Worm (Caenorhabditis elegans) whole organism, L1 larva: ENCODE results near the gene srxa-10.

Experiments used
- dpl-1 ChIP-seq, 3 experiments: fragments of 150-350 bp in 2 of 3; sonication (generic microtip) in 1 of 3; optimal IDR thresholded peaks; 2 replicates each; lab custom pipeline; 2014 to 2017; ENCODE audit warnings: missing biosample characterization in 3 of 3, missing genetic modification characterization in 3 of 3, missing genetic modification reagents in 3 of 3
- efl-1 ChIP-seq, 4 experiments: fragments of 150-350 bp; optimal IDR thresholded peaks in 3 of 4; peaks in 1 of 4; 1 replicate in 1 of 4; 2 replicates in 3 of 4; lab custom pipeline; 2014; ENCODE audit warnings: missing biosample characterization in 2 of 4, missing genetic modification characterization in 2 of 4, missing genetic modification reagents in 2 of 4
- elt-3 ChIP-seq, 6 experiments: fragments of 150-350 bp in 1 of 6; sonication (generic microtip); optimal IDR thresholded peaks; 2 replicates each; lab custom pipeline; 2017 to 2018; ENCODE audit warnings: missing biosample characterization in 6 of 6, missing genetic modification characterization in 6 of 6, inconsistent platforms in 1 of 6
- lin-39 ChIP-seq: fragments of 150-350 bp; optimal IDR thresholded peaks from 2 replicates; lab custom pipeline; 2014; ENCODE audit warnings: missing biosample characterization, missing genetic modification reagents, missing genetic modification characterization
- nhr-19 ChIP-seq: fragments of 200-800 bp; sonication (Bioruptor generic); conservative IDR thresholded peaks from 2 replicates; pipeline ENCODE4 v1.3.6; 2022; ENCODE audit warnings: missing genetic modification characterization, missing compliant biosample characterization
- nhr-76 ChIP-seq: sonication (generic microtip); optimal IDR thresholded peaks from 2 replicates; lab custom pipeline; 2017; ENCODE audit warnings: missing biosample characterization, missing genetic modification characterization
- ztf-11 ChIP-seq, 2 experiments: sonication (generic microtip); optimal IDR thresholded peaks; 2 replicates each; lab custom pipeline; 2016 to 2017; ENCODE audit warnings: missing genetic modification characterization in 2 of 2, missing biosample characterization in 1 of 2, missing compliant biosample characterization in 1 of 2

DNA sequence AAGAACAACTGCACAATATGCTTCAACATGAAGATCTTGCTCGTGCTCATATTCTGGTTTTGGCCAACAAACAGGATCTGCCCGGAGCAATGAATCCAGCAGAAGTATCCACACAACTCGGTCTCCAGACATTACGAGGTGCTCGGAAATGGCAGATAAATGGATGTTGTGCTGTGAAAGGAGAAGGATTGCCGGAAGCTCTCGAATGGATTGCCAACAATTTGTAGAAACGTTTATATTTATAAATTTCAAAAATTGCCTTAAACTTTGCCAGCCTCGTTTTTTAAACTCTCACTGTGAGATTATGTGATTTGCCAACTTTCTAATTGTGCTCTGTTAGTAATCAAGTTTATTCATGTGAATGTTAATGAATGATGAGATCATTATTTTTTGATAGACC, 27.4 kb upstream of the srxa-10 start:
- no peak for TF ChIP-seq nhr-76 (tag; lab: Kevin White, UChicago)
- no peak for TF ChIP-seq lin-39 (tag; lab: Kevin White, UChicago)
- TF ChIP-seq nhr-19 (GFP tag; lab: Robert Waterston, UW): no peak
- TF ChIP-seq dpl-1 (GFP tag; optimal IDR thresholded peaks at IDR 0.05; lab: Kevin White, UChicago): no peak
- TF ChIP-seq efl-1 (optimal IDR thresholded peaks at IDR 0.05; lab: Kevin White, UChicago): no peak
- no peak for TF ChIP-seq efl-1 (GFP tag; optimal IDR thresholded peaks at IDR 0.05 in 1 of 2; lab: Kevin White, UChicago)
- no peak for TF ChIP-seq ztf-11 (tag; optimal IDR thresholded peaks at IDR 0.05; lab: Kevin White, UChicago)
- TF ChIP-seq elt-3 (tag; optimal IDR thresholded peaks at IDR 0.05; lab: Kevin White, UChicago): no peak
